Worm (Caenorhabditis elegans) whole organism, early embryonic: Measurements from ENCODE around the gene F01D5.10.

Experiments
- B0310.2 ChIP-seq: sonication (generic microtip); optimal IDR thresholded peaks from 2 replicates; lab custom pipeline; 2016; ENCODE audit warnings: mild to moderate bottlenecking, missing genetic modification characterization, missing compliant biosample characterization
- ama-1 ChIP-seq: fragments of 150-350 bp; optimal IDR thresholded peaks from 2 replicates; lab custom pipeline; 2014
- hmg-4 ChIP-seq: fragments of 200-800 bp; sonication (Bioruptor generic); optimal IDR thresholded peaks from 2 replicates; lab custom pipeline; 2018; ENCODE audit warnings: mild to moderate bottlenecking, missing genetic modification characterization, missing compliant biosample characterization
- pes-1 ChIP-seq: fragments of 200-800 bp; sonication (Bioruptor generic); IDR thresholded peaks from 2 replicates; pipeline ENCODE4 v1.3.6; 2022; ENCODE audit warnings: missing genetic modification reagents, missing genetic modification characterization, missing compliant biosample characterization
- sea-1 ChIP-seq: fragments of 200-800 bp; sonication (Bioruptor generic); conservative IDR thresholded peaks from 2 replicates; pipeline ENCODE4 v1.3.6; 2022; ENCODE audit warnings: missing genetic modification characterization, missing compliant biosample characterization
- tra-4 ChIP-seq: sonication (generic microtip); optimal IDR thresholded peaks from 2 replicates; lab custom pipeline; 2017; ENCODE audit warnings: missing genetic modification characterization, missing compliant biosample characterization

ce11 chrII:14016865-14017264, 4.3 kb downstream of the F01D5.10 start, which contains the start of gene cyp-37A1:
- TF ChIP-seq pes-1 (GFP tag; lab: Robert Waterston, UW): no peak
- no peak for TF ChIP-seq B0310.2 (tag; lab: Kevin White, UChicago)
- no peak for TF ChIP-seq tra-4 (tag; lab: Kevin White, UChicago)
- no peak for TF ChIP-seq sea-1 (GFP tag; lab: Robert Waterston, UW)
- no peak for TF ChIP-seq ama-1 (lab: Kevin White, UChicago)
- TF ChIP-seq hmg-4 (GFP tag; lab: Kevin White, UChicago): no peak
